Worm (Caenorhabditis elegans) whole organism, L4/young adult: ENCODE results near the gene C12D5.10.

ENCODE experiments used
- W03F9.2 ChIP-seq: fragments of 150-350 bp; optimal IDR thresholded peaks from 2 replicates; lab custom pipeline; 2014; ENCODE audit warnings: missing biosample characterization, missing genetic modification characterization
- dao-5 ChIP-seq: sonication (generic microtip); optimal IDR thresholded peaks from 2 replicates; lab custom pipeline; 2016; ENCODE audit warnings: missing genotype, missing genetic modification characterization, moderate library complexity, missing compliant biosample characterization
- him-1 ChIP-seq: sonication (generic microtip); optimal IDR thresholded peaks from 2 replicates; lab custom pipeline; 2016; ENCODE audit warnings: missing genotype, missing genetic modification reagents, missing genetic modification characterization, missing compliant biosample characterization

- TF ChIP-seq him-1 (tag; lab: Kevin White, UChicago): no peak
- TF ChIP-seq dao-5 (tag; lab: Kevin White, UChicago): no peak
- no peak for TF ChIP-seq W03F9.2 (tag; lab: Kevin White, UChicago)
Measured at ce11 chrV:7651757-7652156, 41.5 kb downstream of the C12D5.10 start, which contains the start of gene srh-234.
